Worm (Caenorhabditis elegans) whole organism, young adult: ENCODE results near the gene F07F6.1.

ENCODE experiments used
- F33H1.4 ChIP-seq: fragments of 200-800 bp; sonication (Bioruptor generic); IDR thresholded peaks from 2 replicates; pipeline ENCODE4 v1.3.6; 2022; ENCODE audit warnings: missing genetic modification reagents, missing genetic modification characterization, missing compliant biosample characterization
- T07F8.4 ChIP-seq: sonication (generic microtip); optimal IDR thresholded peaks from 2 replicates; lab custom pipeline; 2016; ENCODE audit warnings: mild to moderate bottlenecking, missing genetic modification characterization, moderate library complexity, missing compliant biosample characterization
- Y67H2A.10 ChIP-seq: fragments of 200-800 bp; sonication (Bioruptor generic); conservative IDR thresholded peaks from 2 replicates; pipeline ENCODE4 v1.3.6; 2022; ENCODE audit warnings: missing genetic modification reagents, missing genetic modification characterization, missing compliant biosample characterization
- attf-6 ChIP-seq: fragments of 200-800 bp; sonication (Bioruptor generic); IDR thresholded peaks from 2 replicates; pipeline ENCODE4 v1.3.6; 2022; ENCODE audit warnings: missing genetic modification reagents, missing genetic modification characterization, missing compliant biosample characterization
- ceh-79 ChIP-seq: sonication (generic microtip); optimal IDR thresholded peaks from 2 replicates; lab custom pipeline; 2017; ENCODE audit warnings: mild to moderate bottlenecking, missing genetic modification characterization, missing compliant biosample characterization
- chd-7 ChIP-seq: sonication (generic microtip); optimal IDR thresholded peaks from 2 replicates; lab custom pipeline; 2016; ENCODE audit warnings: mild to moderate bottlenecking, missing genetic modification characterization, moderate library complexity, missing compliant biosample characterization
- hlh-12 ChIP-seq: sonication (generic microtip); optimal IDR thresholded peaks from 2 replicates; lab custom pipeline; 2016; ENCODE audit warnings: missing genetic modification characterization, missing compliant biosample characterization
- madf-10 ChIP-seq: sonication (generic microtip); optimal IDR thresholded peaks from 2 replicates; lab custom pipeline; 2016; ENCODE audit warnings: mild to moderate bottlenecking, missing genetic modification characterization, missing compliant biosample characterization
- somi-1 ChIP-seq: fragments of 200-800 bp; sonication (Bioruptor generic); optimal IDR thresholded peaks from 2 replicates; lab custom pipeline; 2018; ENCODE audit warnings: mild to moderate bottlenecking, missing genetic modification characterization, missing compliant biosample characterization
- unc-62 ChIP-seq: fragments of 150-350 bp; optimal IDR thresholded peaks from 2 replicates; lab custom pipeline; 2014; ENCODE audit warnings: missing biosample characterization, missing genetic modification reagents, missing genetic modification characterization
- ztf-3 ChIP-seq: fragments of 200-800 bp; sonication (Bioruptor generic); optimal IDR thresholded peaks from 2 replicates; lab custom pipeline; 2018; ENCODE audit warnings: mild to moderate bottlenecking, missing genetic modification characterization, missing compliant biosample characterization

DNA sequence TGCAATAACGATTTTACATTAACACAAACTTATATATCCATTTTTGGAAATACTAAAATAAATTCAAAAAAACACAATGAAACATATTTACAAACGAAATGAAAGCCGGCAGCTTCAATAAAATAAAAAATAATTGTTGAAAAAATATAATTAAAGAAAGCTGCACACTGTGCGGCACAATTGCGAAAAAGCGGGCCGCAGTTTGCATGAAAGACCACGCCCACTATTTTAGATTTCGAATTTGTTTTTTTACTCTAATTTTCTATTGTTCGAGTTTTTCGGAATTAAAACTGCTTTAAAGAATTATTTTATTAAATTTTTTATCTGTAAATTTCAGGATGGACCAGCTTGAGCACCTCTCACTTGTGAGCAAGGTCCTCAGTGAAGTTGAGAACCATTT lies 38.5 kb upstream of the F07F6.1 start, which contains the start of gene mog-5:
- TF ChIP-seq ceh-79 (tag; lab: Kevin White, UChicago) (no peak), Y67H2A.10 (GFP tag; lab: Robert Waterston, UW) (no peak), hlh-12 (tag; lab: Kevin White, UChicago) (no peak), F33H1.4 (GFP tag; lab: Robert Waterston, UW) (no peak), somi-1 (no peak), madf-10 (tag; lab: Kevin White, UChicago) (no peak), unc-62 (GFP tag; lab: Kevin White, UChicago) (no peak), T07F8.4 (tag; lab: Kevin White, UChicago) (no peak), chd-7 (no peak), ztf-3 (GFP tag; lab: Kevin White, UChicago) (no peak), attf-6 (GFP tag; lab: Robert Waterston, UW) (no peak)
